Fruit fly (Drosophila melanogaster) whole organism, wandering third instar larva: Measurements from ENCODE around the gene mGluR.

Experiments
- Abd-B ChIP-seq: fragments of >200 bp; optimal IDR thresholded peaks from 2 replicates; lab custom pipeline; 2017; ENCODE audit warnings: missing biosample characterization, missing genetic modification characterization
- GATAd ChIP-seq: sonication (Bioruptor generic); optimal IDR thresholded peaks from 2 replicates; lab custom pipeline; 2016; ENCODE audit warnings: missing biosample characterization, missing genetic modification characterization
- Jra ChIP-seq: sonication (Bioruptor generic); optimal IDR thresholded peaks from 2 replicates; lab custom pipeline; 2016; ENCODE audit warnings: missing biosample characterization, missing genetic modification characterization
- Mio ChIP-seq: sonication (Bioruptor generic); optimal IDR thresholded peaks from 2 replicates; lab custom pipeline; 2016; ENCODE audit warnings: missing biosample characterization, missing genetic modification characterization
- OdsH ChIP-seq: fragments of 200-800 bp; sonication (Bioruptor generic); optimal IDR thresholded peaks from 2 replicates; lab custom pipeline; 2016; ENCODE audit warnings: missing biosample characterization, mild to moderate bottlenecking, missing genetic modification characterization
- Sp1 ChIP-seq: fragments of 200-800 bp; sonication (Bioruptor generic); optimal IDR thresholded peaks from 3 replicates; lab custom pipeline; 2019; ENCODE audit warnings: missing biosample characterization, mild to moderate bottlenecking, missing genetic modification characterization, moderate library complexity
- br ChIP-seq: fragments of 200-800 bp; sonication (Bioruptor generic); optimal IDR thresholded peaks from 2 replicates; lab custom pipeline; 2016; ENCODE audit warnings: missing biosample characterization, missing genetic modification characterization
- brk ChIP-seq: fragments of 200-800 bp; sonication (Bioruptor generic); optimal IDR thresholded peaks from 2 replicates; lab custom pipeline; 2016; ENCODE audit warnings: missing biosample characterization, mild to moderate bottlenecking, missing genetic modification characterization

DNA sequence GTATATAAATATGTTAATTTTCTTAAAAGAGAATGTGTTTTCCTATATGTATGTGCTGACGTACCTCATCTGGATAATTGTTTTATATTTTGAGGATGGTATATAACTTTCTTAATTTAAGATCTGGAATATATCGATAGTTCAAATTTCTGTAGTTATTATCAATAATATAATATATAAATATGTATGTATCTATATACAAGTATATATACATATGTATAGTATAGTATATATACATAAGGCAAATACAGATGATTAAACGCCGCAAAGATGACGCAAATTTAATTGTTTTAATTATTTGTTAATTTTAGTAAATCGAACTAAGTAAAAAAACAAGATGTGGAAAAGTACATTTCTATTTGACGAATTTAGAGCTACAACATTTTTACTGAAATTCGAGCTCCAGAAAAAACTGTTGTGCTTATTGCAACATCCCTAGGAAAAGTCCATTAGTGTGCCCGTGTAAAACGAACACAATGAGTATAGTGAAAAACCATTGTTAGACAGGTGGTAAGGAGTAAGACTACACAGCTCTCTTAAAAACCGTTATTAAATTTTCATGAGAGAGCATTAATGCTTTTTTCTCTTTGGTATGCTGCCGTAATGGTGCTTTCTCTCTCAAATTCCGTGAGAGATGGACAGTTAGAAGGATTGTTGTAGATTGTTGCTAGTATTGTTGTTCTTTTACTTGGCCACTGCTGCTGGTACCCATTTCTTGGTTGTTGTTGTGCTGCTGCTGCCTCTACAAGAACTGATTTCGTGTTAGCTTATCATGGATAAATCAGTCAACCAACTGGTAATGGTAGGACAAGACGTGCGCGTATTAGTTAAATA lies at the start of gene mGluR:
- no peak for TF ChIP-seq OdsH (GFP tag; lab: Kevin White, UChicago)
- TF ChIP-seq GATAd (GFP tag; lab: Kevin White, UChicago), result no peak
- no peak for TF ChIP-seq br
- TF ChIP-seq Abd-B (GFP tag; lab: Kevin White, UChicago), result no peak
- no peak for TF ChIP-seq brk
- no peak for TF ChIP-seq Mio
- no peak for TF ChIP-seq Sp1 (GFP tag; lab: Kevin White, UChicago)
- no peak for TF ChIP-seq Jra
